Fruit fly (Drosophila melanogaster) whole organism, embryonic: Measurements from ENCODE around the gene lilli.

ENCODE experiments used
- CG10267 ChIP-seq: fragments of 200-800 bp; sonication (Bioruptor generic); optimal IDR thresholded peaks from 2 replicates; lab custom pipeline; 2018; ENCODE audit warnings: missing biosample characterization, mild to moderate bottlenecking, missing genetic modification characterization, moderate library complexity
- CG13287 ChIP-seq: fragments of 200-800 bp; sonication (Bioruptor generic); IDR thresholded peaks from 2 replicates; pipeline ENCODE4 v1.3.6; 2022; ENCODE audit warnings: missing biosample characterization, missing genetic modification characterization; ENCODE audit not compliant: partially characterized antibody
- CG14667 ChIP-seq: fragments of 200-800 bp; sonication (Bioruptor generic); IDR thresholded peaks from 2 replicates; pipeline ENCODE4 v1.3.6; 2022; ENCODE audit warnings: missing biosample characterization, missing genetic modification characterization
- CG14860 ChIP-seq: fragments of 200-800 bp; sonication (Bioruptor generic); IDR thresholded peaks from 3 replicates; pipeline ENCODE4 v1.3.6; 2022; ENCODE audit warnings: missing biosample characterization, missing genetic modification characterization; ENCODE audit not compliant: partially characterized antibody
- CG1647 ChIP-seq: fragments of 200-800 bp; sonication (Bioruptor generic); optimal IDR thresholded peaks from 3 replicates; lab custom pipeline; 2016; ENCODE audit warnings: missing biosample characterization, missing genetic modification characterization
- CG16779 ChIP-seq: fragments of 200-800 bp; sonication (Bioruptor generic); IDR thresholded peaks from 2 replicates; pipeline ENCODE4 v1.3.6; 2022; ENCODE audit warnings: missing biosample characterization, missing genetic modification characterization
- CG17186 ChIP-seq: fragments of 200-800 bp; sonication (Bioruptor generic); optimal IDR thresholded peaks from 3 replicates; lab custom pipeline; 2017; ENCODE audit warnings: missing biosample characterization, missing genetic modification reagents, missing genetic modification characterization
- CG18262 ChIP-seq: fragments of 200-800 bp; optimal IDR thresholded peaks from 3 replicates; lab custom pipeline; 2019; ENCODE audit warnings: missing biosample characterization, mild to moderate bottlenecking, missing genetic modification characterization, moderate library complexity
- CG2116 ChIP-seq: fragments of 200-800 bp; sonication (Bioruptor generic); optimal IDR thresholded peaks from 3 replicates; lab custom pipeline; 2018; ENCODE audit warnings: missing biosample characterization, mild to moderate bottlenecking, missing genetic modification characterization
- CG2129 ChIP-seq: fragments of 200-800 bp; sonication (Bioruptor generic); IDR thresholded peaks from 2 replicates; pipeline ENCODE4 v1.3.6; 2022; ENCODE audit warnings: missing biosample characterization, missing genetic modification characterization; ENCODE audit not compliant: partially characterized antibody
- CG33213 ChIP-seq: fragments of 200-800 bp; sonication (Bioruptor generic); optimal IDR thresholded peaks from 3 replicates; lab custom pipeline; 2016; ENCODE audit warnings: missing biosample characterization, missing genetic modification characterization
- CG6765 ChIP-seq: fragments of 200-800 bp; sonication (Bioruptor generic); optimal IDR thresholded peaks from 3 replicates; lab custom pipeline; 2017; ENCODE audit warnings: missing biosample characterization, mild to moderate bottlenecking, missing genetic modification characterization
- CG6791 ChIP-seq: fragments of 200-800 bp; sonication (Bioruptor generic); IDR thresholded peaks from 3 replicates; pipeline ENCODE4 v1.3.6; 2022; ENCODE audit warnings: missing biosample characterization, missing genetic modification characterization; ENCODE audit not compliant: partially characterized antibody
- Dll ChIP-seq: fragments of 200-800 bp; sonication (Bioruptor generic); IDR thresholded peaks from 4 replicates; pipeline ENCODE4 v1.3.6; 2022; ENCODE audit warnings: missing biosample characterization, missing genetic modification characterization; ENCODE audit not compliant: partially characterized antibody
- E2f2 ChIP-seq: fragments of 200-800 bp; sonication (Bioruptor generic); IDR thresholded peaks from 2 replicates; pipeline ENCODE4 v1.3.6; 2022; ENCODE audit warnings: missing biosample characterization, missing genetic modification characterization
- Eip74EF ChIP-seq, 2 experiments: fragments of 200-800 bp in 1 of 2; fragments of >200 bp in 1 of 2; sonication (Bioruptor generic) in 1 of 2; optimal IDR thresholded peaks; 2 replicates each; lab custom pipeline; 2017 to 2019; ENCODE audit warnings: missing biosample characterization in 2 of 2, missing genetic modification characterization in 2 of 2, mild to moderate bottlenecking in 1 of 2, moderate library complexity in 1 of 2
- Ets97D ChIP-seq: fragments of 200-800 bp; sonication (Bioruptor generic); optimal IDR thresholded peaks from 3 replicates; lab custom pipeline; 2016; ENCODE audit warnings: missing biosample characterization, missing genetic modification characterization
- HLH4C ChIP-seq: fragments of 200-800 bp; sonication (Bioruptor generic); IDR thresholded peaks from 3 replicates; pipeline ENCODE4 v1.3.6; 2022; ENCODE audit warnings: missing biosample characterization, missing genetic modification characterization; ENCODE audit not compliant: partially characterized antibody
- Jarid2 ChIP-seq: fragments of 200-800 bp; sonication (Bioruptor generic); optimal IDR thresholded peaks from 3 replicates; lab custom pipeline; 2017; ENCODE audit warnings: mild to moderate bottlenecking, missing biosample characterization, missing genetic modification reagents, missing genetic modification characterization
- MBD-R2 ChIP-seq: fragments of 200-800 bp; sonication (Bioruptor generic); IDR thresholded peaks from 2 replicates; pipeline ENCODE4 v1.3.6; 2022; ENCODE audit warnings: missing biosample characterization, missing genetic modification characterization
- MESR4 ChIP-seq: fragments of 200-800 bp; sonication (Bioruptor generic); optimal IDR thresholded peaks from 2 replicates; lab custom pipeline; 2018; ENCODE audit warnings: missing biosample characterization, mild to moderate bottlenecking, missing genetic modification characterization, moderate library complexity
- Med ChIP-seq: fragments of 200-800 bp; sonication (Bioruptor generic); peaks from one replicate; lab custom pipeline; 2016; ENCODE audit warnings: missing biosample characterization, missing genetic modification characterization, mild to moderate bottlenecking, inconsistent platforms, moderate library complexity
- Mrtf ChIP-seq: fragments of 200-800 bp; sonication (Bioruptor generic); IDR thresholded peaks from 3 replicates; pipeline ENCODE4 v1.3.6; 2022; ENCODE audit warnings: missing biosample characterization, missing genetic modification characterization
- NFAT ChIP-seq: fragments of 200-800 bp; sonication (Bioruptor generic); IDR thresholded peaks from 2 replicates; pipeline ENCODE4 v1.3.6; 2022; ENCODE audit warnings: missing biosample characterization, missing genetic modification characterization
- Opbp ChIP-seq: fragments of 200-800 bp; sonication (Bioruptor generic); IDR thresholded peaks from 3 replicates; pipeline ENCODE4 v1.3.6; 2022; ENCODE audit warnings: missing biosample characterization, missing genetic modification characterization; ENCODE audit not compliant: partially characterized antibody
- Pdp1 ChIP-seq, 2 experiments: fragments of 200-800 bp; sonication (Bioruptor generic); optimal IDR thresholded peaks; 3 replicates each; lab custom pipeline; 2016; ENCODE audit warnings: missing biosample characterization in 2 of 2, missing genetic modification characterization in 2 of 2, mild to moderate bottlenecking in 1 of 2, moderate library complexity in 1 of 2
- Sin3A ChIP-seq: fragments of >200 bp; optimal IDR thresholded peaks from 2 replicates; lab custom pipeline; 2018
- ci ChIP-seq: fragments of 200-800 bp; sonication (Bioruptor generic); IDR thresholded peaks from 3 replicates; pipeline ENCODE4 v1.3.6; 2022; ENCODE audit warnings: missing biosample characterization, missing genetic modification characterization
- gfzf ChIP-seq: fragments of 200-800 bp; sonication (Bioruptor generic); optimal IDR thresholded peaks from 2 replicates; lab custom pipeline; 2016; ENCODE audit warnings: missing biosample characterization, mild to moderate bottlenecking, missing genetic modification characterization, moderate library complexity
- grau ChIP-seq: fragments of 200-800 bp; optimal IDR thresholded peaks from 3 replicates; lab custom pipeline; 2019; ENCODE audit warnings: missing biosample characterization, mild to moderate bottlenecking, missing genetic modification characterization, moderate library complexity
- gro ChIP-seq: fragments of 200-800 bp; sonication (Bioruptor generic); optimal IDR thresholded peaks from 2 replicates; lab custom pipeline; 2016; ENCODE audit warnings: missing biosample characterization, missing genetic modification characterization
- hb ChIP-seq: fragments of 200-800 bp; sonication (Bioruptor generic); IDR thresholded peaks from 3 replicates; pipeline ENCODE4 v1.3.6; 2022; ENCODE audit warnings: missing biosample characterization, missing genetic modification characterization; ENCODE audit not compliant: partially characterized antibody
- hbn ChIP-seq: fragments of 200-800 bp; sonication (Bioruptor generic); IDR thresholded peaks from 2 replicates; pipeline ENCODE4 v1.3.6; 2022; ENCODE audit warnings: missing biosample characterization, missing genetic modification characterization; ENCODE audit not compliant: partially characterized antibody
- lilli ChIP-seq: fragments of 200-800 bp; sonication (Bioruptor generic); optimal IDR thresholded peaks from 3 replicates; lab custom pipeline; 2016; ENCODE audit warnings: missing biosample characterization, missing genetic modification characterization
- lola ChIP-seq, 3 experiments: fragments of >200 bp in 2 of 3; fragments of 200-800 bp in 1 of 3; sonication (Bioruptor generic) in 1 of 3; optimal IDR thresholded peaks; 2 replicates each; lab custom pipeline; 2017 to 2019; ENCODE audit warnings: missing biosample characterization in 3 of 3, missing genetic modification characterization in 3 of 3, mild to moderate bottlenecking in 1 of 3, moderate library complexity in 1 of 3
- nerfin-2 ChIP-seq: fragments of 200-800 bp; sonication (Bioruptor generic); IDR thresholded peaks from 2 replicates; pipeline ENCODE4 v1.3.6; 2022; ENCODE audit warnings: missing biosample characterization, missing genetic modification characterization; ENCODE audit not compliant: partially characterized antibody
- org-1 ChIP-seq: fragments of 200-800 bp; sonication (Bioruptor generic); optimal IDR thresholded peaks from 2 replicates; lab custom pipeline; 2017; ENCODE audit warnings: missing biosample characterization, missing genetic modification characterization
- pita ChIP-seq: fragments of 200-800 bp; sonication (Bioruptor generic); optimal IDR thresholded peaks from 2 replicates; lab custom pipeline; 2017; ENCODE audit warnings: missing biosample characterization, mild to moderate bottlenecking, missing genetic modification characterization
- pzg ChIP-seq: fragments of 200-800 bp; sonication (Bioruptor generic); optimal IDR thresholded peaks from 3 replicates; lab custom pipeline; 2018; ENCODE audit warnings: missing biosample characterization, mild to moderate bottlenecking, missing genetic modification characterization, moderate library complexity
- row ChIP-seq: fragments of 200-800 bp; sonication (Bioruptor generic); IDR thresholded peaks from 3 replicates; pipeline ENCODE4 v1.3.6; 2022; ENCODE audit warnings: missing biosample characterization, missing genetic modification characterization
- seq ChIP-seq: fragments of 200-800 bp; sonication (Bioruptor generic); IDR thresholded peaks from 2 replicates; pipeline ENCODE4 v1.3.6; 2022; ENCODE audit warnings: missing biosample characterization, missing genetic modification characterization
- sna ChIP-seq: fragments of 200-800 bp; sonication (Bioruptor generic); IDR thresholded peaks from 2 replicates; pipeline ENCODE4 v1.3.6; 2022; ENCODE audit warnings: missing biosample characterization, missing genetic modification characterization; ENCODE audit not compliant: partially characterized antibody
- stwl ChIP-seq: fragments of 200-800 bp; sonication (Bioruptor generic); optimal IDR thresholded peaks from 3 replicates; lab custom pipeline; 2018; ENCODE audit warnings: missing biosample characterization, mild to moderate bottlenecking, missing genetic modification characterization, moderate library complexity
- tna ChIP-seq: fragments of 200-800 bp; sonication (Bioruptor generic); IDR thresholded peaks from 2 replicates; pipeline ENCODE4 v1.3.6; 2022; ENCODE audit warnings: missing biosample characterization, missing genetic modification characterization; ENCODE audit not compliant: partially characterized antibody
- vnd ChIP-seq: fragments of 200-800 bp; sonication (Bioruptor generic); IDR thresholded peaks from 3 replicates; pipeline ENCODE4 v1.3.6; 2022; ENCODE audit warnings: missing biosample characterization, missing genetic modification characterization; ENCODE audit not compliant: partially characterized antibody
- vvl ChIP-seq: fragments of 200-800 bp; sonication (Bioruptor generic); IDR thresholded peaks from 2 replicates; pipeline ENCODE4 v1.3.6; 2022; ENCODE audit warnings: missing biosample characterization, missing genetic modification characterization
- zen2 ChIP-seq: fragments of 200-800 bp; sonication (Bioruptor generic); IDR thresholded peaks from 3 replicates; pipeline ENCODE4 v1.3.6; 2022; ENCODE audit warnings: missing biosample characterization, missing genetic modification characterization; ENCODE audit not compliant: partially characterized antibody

lilli gene

dm6 chr2L:2992664-2993174 is 107.0 kb downstream of the lilli start, which contains the start of the genes okr and CG3558 (continued):
- peak; percentile 80 for TF ChIP-seq hbn (GFP tag; lab: Robert Waterston, UW)
- TF ChIP-seq lola (GFP tag; optimal IDR thresholded peaks at IDR 0.05; lab: Kevin White, UChicago): peak in 1 of 3 experiments; percentile 7
- TF ChIP-seq Dll (GFP tag; lab: Robert Waterston, UW): peak; percentile 93
- no peak for TF ChIP-seq CG16779
- TF ChIP-seq CG2129 (GFP tag; lab: Robert Waterston, UW): peak; percentile 77
- TF ChIP-seq gro: no peak
- TF ChIP-seq stwl (tag; lab: Kevin White, UChicago): peak; percentile 74
- peak; percentile 47; the same call in 1 of the 2 replicates for TF ChIP-seq tna
- TF ChIP-seq Sin3A: peak; percentile 63
- peak; percentile 71 for TF ChIP-seq pzg (GFP tag; lab: Kevin White, UChicago)
- no peak for TF ChIP-seq Mrtf (GFP tag; lab: Robert Waterston, UW)
- TF ChIP-seq E2f2 (GFP tag; lab: Robert Waterston, UW): peak; percentile 88
- peak; percentile 78 for TF ChIP-seq HLH4C (GFP tag; lab: Robert Waterston, UW)
- peak; percentile 69 for TF ChIP-seq nerfin-2 (GFP tag; lab: Robert Waterston, UW)
- peak; percentile 81 for TF ChIP-seq CG14860 (GFP tag; lab: Robert Waterston, UW)
- peak; percentile 66; the same call in 2 of the 3 replicates for TF ChIP-seq hb (GFP tag; lab: Robert Waterston, UW)
- TF ChIP-seq CG1647: peak; percentile 19
- TF ChIP-seq CG6765 (GFP tag; lab: Kevin White, UChicago): no peak
- no peak for TF ChIP-seq CG14667 (GFP tag; lab: Robert Waterston, UW)
- peak; percentile 72 for TF ChIP-seq MESR4 (GFP tag; lab: Kevin White, UChicago)
- peak; percentile 21 for TF ChIP-seq lilli (GFP tag; lab: Kevin White, UChicago)
- peak; percentile 59 for TF ChIP-seq CG17186 (GFP tag; lab: Kevin White, UChicago)
- peak; percentile 81 for TF ChIP-seq Med (GFP tag; lab: Kevin White, UChicago)
- TF ChIP-seq CG18262 (tag; lab: Kevin White, UChicago): peak; percentile 1
- TF ChIP-seq gfzf (GFP tag; lab: Kevin White, UChicago): peak; percentile 57
- no peak for TF ChIP-seq NFAT (GFP tag; lab: Robert Waterston, UW)
- TF ChIP-seq seq (GFP tag; lab: Robert Waterston, UW): no peak
- TF ChIP-seq grau (tag; lab: Kevin White, UChicago): peak; percentile 24
- TF ChIP-seq ci (GFP tag; lab: Robert Waterston, UW): no peak
- peak in 1 of 2 experiments; percentile 52 for TF ChIP-seq Eip74EF (GFP tag; optimal IDR thresholded peaks at IDR 0.05; lab: Kevin White, UChicago)
- TF ChIP-seq CG13287 (GFP tag; lab: Robert Waterston, UW): peak; percentile 90
- peak; percentile 76 for TF ChIP-seq vnd
- peak; percentile 80 for TF ChIP-seq MBD-R2 (GFP tag; lab: Robert Waterston, UW)
- peak; percentile 54 for TF ChIP-seq CG10267 (tag; lab: Kevin White, UChicago)
- no peak for TF ChIP-seq pita (GFP tag; lab: Kevin White, UChicago)
- peak; percentile 0 for TF ChIP-seq CG33213 (GFP tag; lab: Kevin White, UChicago)
- TF ChIP-seq row (GFP tag; lab: Robert Waterston, UW): peak; percentile 47; the same call in 2 of the 3 replicates
- TF ChIP-seq CG2116 (GFP tag; lab: Kevin White, UChicago): peak; percentile 85
- peak; percentile 48 for TF ChIP-seq Ets97D (GFP tag; lab: Kevin White, UChicago)
- 0 out of 2 replicates have a peak, but pooled peaks have one; percentile 9 for TF ChIP-seq vvl (GFP tag; lab: Robert Waterston, UW)
- TF ChIP-seq zen2: peak; percentile 70; the same call in 1 of the 3 replicates
- peak in 1 of 2 experiments; percentile 1 for TF ChIP-seq Pdp1 (GFP tag; optimal IDR thresholded peaks at IDR 0.05; lab: Kevin White, UChicago)
- TF ChIP-seq CG6791 (GFP tag; lab: Robert Waterston, UW): peak; percentile 73
- TF ChIP-seq Opbp (GFP tag; lab: Robert Waterston, UW): peak; percentile 69; the same call in 2 of the 3 replicates
- peak; percentile 77 for TF ChIP-seq sna (GFP tag; lab: Robert Waterston, UW)
- no peak for TF ChIP-seq Jarid2 (GFP tag; lab: Kevin White, UChicago)
- TF ChIP-seq org-1: no peak
